Fruit fly (Drosophila melanogaster): ENCODE results near the gene Boh2.

The Boh2 gene

DNA sequence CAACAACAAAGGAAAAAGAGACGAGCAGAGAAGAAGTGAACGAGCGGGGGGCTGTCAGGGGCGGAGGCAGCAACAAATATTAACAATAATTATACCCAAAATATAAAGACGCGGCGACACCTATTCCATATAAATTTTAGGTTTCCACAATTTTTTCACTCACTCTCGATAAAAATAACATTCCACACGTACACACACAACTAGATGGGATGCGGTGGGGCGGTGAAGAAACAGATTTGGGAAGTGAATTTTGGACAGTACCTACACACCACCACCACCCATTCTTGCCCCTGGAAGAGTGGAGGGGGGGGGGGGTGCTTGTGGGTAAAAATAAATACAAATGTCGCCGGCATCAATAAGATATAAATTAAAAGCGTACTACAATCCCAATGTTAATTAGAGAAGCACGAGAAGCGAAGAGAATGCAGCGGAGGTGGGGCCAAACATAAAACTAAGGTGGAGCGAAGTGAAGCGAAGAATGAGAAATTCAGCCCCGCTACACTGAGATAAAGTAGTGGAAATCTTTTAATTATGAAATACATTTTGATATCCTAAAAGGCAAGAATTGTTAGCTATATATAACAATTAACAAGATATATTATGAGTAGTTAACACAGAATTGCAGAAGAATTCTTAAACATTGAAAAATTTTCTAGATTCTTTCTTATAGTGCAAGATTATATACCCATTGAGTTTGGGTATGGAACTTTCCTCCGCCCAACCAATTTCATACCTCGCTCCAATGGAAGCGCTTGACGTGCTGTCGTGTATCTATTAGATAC, 29.9 kb downstream of the Boh2 start (continued):
- no peak for TF ChIP-seq CG11456 (GFP tag; IDR thresholded peaks at IDR 0.05)
- no peak for TF ChIP-seq Fer1 (GFP tag; optimal IDR thresholded peaks at IDR 0.05)
- TF ChIP-seq CG10979 (tag; optimal IDR thresholded peaks at IDR 0.05): peak; percentile 88
- TF ChIP-seq CG14965 (GFP tag; optimal IDR thresholded peaks at IDR 0.05; ENCODE audit: borderline replicate concordance): no peak
- TF ChIP-seq CG8388 (GFP tag; optimal IDR thresholded peaks at IDR 0.05): peak; percentile 90
- TF ChIP-seq Bteb2 (GFP tag; optimal IDR thresholded peaks at IDR 0.05): no peak
- TF ChIP-seq CG31441 (GFP tag; IDR thresholded peaks at IDR 0.05): peak; percentile 66
- TF ChIP-seq bigmax (GFP tag; optimal IDR thresholded peaks at IDR 0.05): no peak
- TF ChIP-seq lilli (GFP tag; optimal IDR thresholded peaks at IDR 0.05): peak; percentile 8
- TF ChIP-seq mirr (GFP tag; optimal IDR thresholded peaks at IDR 0.05): no peak
- no peak for TF ChIP-seq CG10321 (GFP tag; IDR thresholded peaks at IDR 0.05)
- TF ChIP-seq chif (GFP tag; optimal IDR thresholded peaks at IDR 0.05): peak; percentile 34 to 72
- TF ChIP-seq cad (GFP tag; optimal IDR thresholded peaks at IDR 0.05): no peak
- no peak for TF ChIP-seq pfk (GFP tag; optimal IDR thresholded peaks at IDR 0.05)
- TF ChIP-seq mam (GFP tag; optimal IDR thresholded peaks at IDR 0.05): no peak
- TF ChIP-seq CG9876 (GFP tag; optimal IDR thresholded peaks at IDR 0.05): no peak
- no peak for TF ChIP-seq btn (GFP tag; optimal IDR thresholded peaks at IDR 0.05)
- TF ChIP-seq CG33557 (GFP tag; optimal IDR thresholded peaks at IDR 0.05): peak; percentile 74
- TF ChIP-seq Nf-YA (GFP tag; IDR thresholded peaks at IDR 0.05): no peak
- TF ChIP-seq CG1603 (tag; optimal IDR thresholded peaks at IDR 0.05): peak; percentile 85
- no peak for TF ChIP-seq Atf6 (GFP tag; IDR thresholded peaks at IDR 0.05)
- TF ChIP-seq CG1024 (GFP tag; IDR thresholded peaks at IDR 0.05): peak; percentile 69
- peak; percentile 78 for TF ChIP-seq HLH3B (GFP tag; IDR thresholded peaks at IDR 0.05)
- no peak for TF ChIP-seq Hmr (GFP tag; optimal IDR thresholded peaks at IDR 0.05)
- TF ChIP-seq CG1832 (GFP tag; optimal IDR thresholded peaks at IDR 0.05): no peak
- TF ChIP-seq vvl (GFP tag; IDR thresholded peaks at IDR 0.05): peak; percentile 89
- no peak for TF ChIP-seq bbx (GFP tag; IDR thresholded peaks at IDR 0.05; ENCODE audit: partially characterized antibody)
- TF ChIP-seq BtbVII (GFP tag; optimal IDR thresholded peaks at IDR 0.05): no peak
- TF ChIP-seq CG10543 (GFP tag; optimal IDR thresholded peaks at IDR 0.05): no peak
- TF ChIP-seq Adf1 (GFP tag; IDR thresholded peaks at IDR 0.05): no peak
- TF ChIP-seq croc (GFP tag; conservative IDR thresholded peaks at IDR 0.05): peak; percentile 68; the same call in 2 of the 3 replicates
- peak; percentile 7 for TF ChIP-seq CG8944 (GFP tag; optimal IDR thresholded peaks at IDR 0.05)
- no peak for TF ChIP-seq so (GFP tag; IDR thresholded peaks at IDR 0.05)
- peak; percentile 73 for TF ChIP-seq sisA (GFP tag; IDR thresholded peaks at IDR 0.05)
- TF ChIP-seq p53 (GFP tag; optimal IDR thresholded peaks at IDR 0.05): no peak
- TF ChIP-seq lov (optimal IDR thresholded peaks at IDR 0.05): no peak
- TF ChIP-seq lov (GFP tag; IDR thresholded peaks at IDR 0.05): peak; percentile 8; the same call in 1 of the 3 replicates
- no peak for TF ChIP-seq Dip3 (GFP tag; optimal IDR thresholded peaks at IDR 0.05)
- peak; percentile 20 for TF ChIP-seq lab (GFP tag; optimal IDR thresholded peaks at IDR 0.05)
- TF ChIP-seq gsb-n (tag; optimal IDR thresholded peaks at IDR 0.05): peak; percentile 89
- no peak for TF ChIP-seq CG8478 (optimal IDR thresholded peaks at IDR 0.05)
- TF ChIP-seq CG9727 (GFP tag; optimal IDR thresholded peaks at IDR 0.05): peak; percentile 20
- TF ChIP-seq ems (GFP tag; optimal IDR thresholded peaks at IDR 0.05): no peak
- TF ChIP-seq B-H1 (GFP tag; IDR thresholded peaks at IDR 0.05): no peak; the same call in 2 of the 3 replicates
- TF ChIP-seq caup (GFP tag; optimal IDR thresholded peaks at IDR 0.05; ENCODE audit: severe bottlenecking): no peak
- no peak for TF ChIP-seq hth (optimal IDR thresholded peaks at IDR 0.05)
- TF ChIP-seq Deaf1 (tag; optimal IDR thresholded peaks at IDR 0.05): no peak
- TF ChIP-seq tna (GFP tag; IDR thresholded peaks at IDR 0.05; ENCODE audit: partially characterized antibody): no peak
- TF ChIP-seq Taf1 (GFP tag; IDR thresholded peaks at IDR 0.05): 0 out of 2 replicates have a peak, but pooled peaks have one; percentile 7
- no peak for TF ChIP-seq pb (GFP tag; optimal IDR thresholded peaks at IDR 0.05)
- no peak for TF ChIP-seq CG4617 (GFP tag; optimal IDR thresholded peaks at IDR 0.05; ENCODE audit: borderline replicate concordance)

All from whole organism, embryonic.